Worm (Caenorhabditis elegans): ENCODE measurements around the gene crn-5.

The crn-5 gene

DNA sequence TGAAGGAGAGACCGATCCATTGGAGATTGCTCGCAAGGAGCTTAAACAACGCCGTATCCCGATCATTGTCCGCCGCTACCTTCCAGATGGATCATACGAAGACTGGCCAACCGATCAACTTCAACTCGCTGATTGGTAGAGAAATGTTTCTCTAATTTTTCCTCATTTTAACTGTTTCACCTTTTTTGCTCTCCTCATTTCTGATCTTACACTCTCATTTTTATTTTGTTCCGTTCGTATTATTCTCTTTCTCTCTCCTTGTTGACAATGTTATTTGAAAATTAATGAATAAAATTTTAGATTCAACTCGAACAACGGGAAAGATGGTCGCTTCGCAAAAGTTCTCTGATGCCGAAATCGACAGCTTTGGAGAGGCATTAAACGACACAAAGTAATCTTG lies 12.9 kb upstream of the crn-5 start, which contains the start of gene dohh-1:
TSS of gene dohh-1 (plus strand) at position 301 of the 400 bp plus-strand sequence.
- no peak for TF ChIP-seq unc-130 (tag; optimal IDR thresholded peaks at IDR 0.05)
- no peak for TF ChIP-seq efl-1 (optimal IDR thresholded peaks at IDR 0.05)
- TF ChIP-seq efl-1 (GFP tag; optimal IDR thresholded peaks at IDR 0.05 in 1 of 2), result peak in 1 of 2 experiments; percentile 14

DNA sequence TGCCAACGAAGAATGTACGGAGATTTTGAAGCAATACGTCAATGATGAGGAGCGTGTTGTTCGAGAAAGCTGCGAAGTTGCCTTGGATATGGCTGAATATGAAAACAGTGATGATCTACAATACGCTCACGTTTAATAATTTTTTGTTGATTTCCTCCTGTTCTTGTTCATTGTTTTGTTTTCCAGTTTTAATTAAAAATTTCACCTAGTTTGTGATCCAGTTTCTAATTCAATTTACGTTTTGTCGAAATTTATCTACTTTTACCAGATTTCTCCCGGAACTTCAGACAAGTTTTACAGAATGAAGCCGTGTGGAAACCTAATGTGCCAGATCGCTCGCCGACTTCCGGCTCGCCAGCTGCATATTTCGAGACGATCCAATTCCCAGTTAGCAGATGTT lies 11.7 kb upstream of the crn-5 start, which contains the start of gene dap-3:
TSS of gene dap-3 (plus strand) at position 301 of the 400 bp plus-strand sequence.
- no peak for TF ChIP-seq ceh-90 (tag; optimal IDR thresholded peaks at IDR 0.05)
- no peak for TF ChIP-seq ceh-88 (GFP tag; IDR thresholded peaks at IDR 0.05)
- no peak for TF ChIP-seq sup-37 (GFP tag; optimal IDR thresholded peaks at IDR 0.05)
- no peak for TF ChIP-seq fkh-4 (tag; optimal IDR thresholded peaks at IDR 0.05; ENCODE audit: borderline replicate concordance)
- no peak for TF ChIP-seq lin-15B (tag; optimal IDR thresholded peaks at IDR 0.05)
- no peak for TF ChIP-seq tlp-1 (tag; optimal IDR thresholded peaks at IDR 0.05)
- no peak for TF ChIP-seq tbx-2 (tag; optimal IDR thresholded peaks at IDR 0.05)
- TF ChIP-seq egl-27 (tag; optimal IDR thresholded peaks at IDR 0.05), result no peak
- TF ChIP-seq nhr-11 (tag; optimal IDR thresholded peaks at IDR 0.05), result no peak

DNA sequence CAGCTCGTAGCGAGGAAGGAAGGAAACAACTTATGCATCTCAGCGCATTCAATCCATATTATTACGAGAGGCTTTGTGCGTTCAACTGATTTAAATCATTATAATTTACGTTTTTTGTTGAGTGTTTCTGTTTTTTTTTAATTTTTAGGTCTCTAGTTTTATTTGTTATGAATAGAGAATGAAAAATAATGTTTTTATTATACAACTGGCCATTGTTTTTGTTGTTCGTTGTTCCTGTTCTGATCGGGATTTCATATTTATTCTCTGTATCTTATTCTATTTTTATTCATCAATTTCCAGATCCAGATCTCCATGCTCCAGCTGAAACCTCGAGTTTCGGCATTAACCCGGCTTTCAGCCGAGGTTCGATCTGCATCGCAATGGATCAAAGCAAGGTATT lies 10.2 kb upstream of the crn-5 start, which contains the start of gene mrps-22:
TSS of gene mrps-22 (plus strand) at position 301 of the 400 bp plus-strand sequence.
- TF ChIP-seq nhr-90 (tag; optimal IDR thresholded peaks at IDR 0.05; ENCODE audit: poor library complexity) (no peak), ceh-82 (tag; optimal IDR thresholded peaks at IDR 0.05) (no peak), F16B12.6 (tag; optimal IDR thresholded peaks at IDR 0.05) (no peak), ama-1 (optimal IDR thresholded peaks at IDR 0.05) (no peak), unc-62 (GFP tag; optimal IDR thresholded peaks at IDR 0.05) (no peak), snpc-4 (tag; optimal IDR thresholded peaks at IDR 0.05) (no peak), ceh-88 (GFP tag; IDR thresholded peaks at IDR 0.05) (no peak), unc-86 (tag; optimal IDR thresholded peaks at IDR 0.05) (no peak), elt-2 (tag; optimal IDR thresholded peaks at IDR 0.05) (no peak), C16A3.4 (tag; optimal IDR thresholded peaks at IDR 0.05) (no peak)

DNA sequence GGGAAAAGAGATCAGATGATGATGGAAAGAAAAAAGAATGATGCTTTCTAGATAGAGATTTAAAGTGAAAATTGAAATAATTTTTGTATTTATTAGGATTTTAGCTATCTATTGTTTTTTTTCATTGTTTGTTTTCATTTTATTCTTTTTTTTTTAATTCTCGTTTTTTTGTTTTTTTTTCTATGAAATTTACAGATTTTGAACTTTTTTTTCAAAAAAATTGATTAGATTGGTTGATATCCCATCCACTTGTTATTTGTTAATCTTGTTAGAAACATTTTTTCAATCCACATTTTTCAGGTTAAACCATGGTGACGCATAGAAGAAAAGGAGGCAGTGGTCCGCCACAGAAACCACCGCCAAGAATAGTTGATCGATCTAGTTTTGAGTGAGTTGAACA lies 8.5 kb upstream of the crn-5 start, which contains the start of gene algn-9:
TSS of gene algn-9 (plus strand) at position 301 of the 400 bp plus-strand sequence.
- TF ChIP-seq aha-1 (tag; optimal IDR thresholded peaks at IDR 0.05) (no peak), unc-86 (tag; optimal IDR thresholded peaks at IDR 0.05) (no peak), elt-3 (tag; optimal IDR thresholded peaks at IDR 0.05) (no peak), nhr-28 (tag; optimal IDR thresholded peaks at IDR 0.05) (no peak), efl-1 (optimal IDR thresholded peaks at IDR 0.05) (no peak), efl-1 (GFP tag; optimal IDR thresholded peaks at IDR 0.05 in 1 of 2) (no peak), irx-1 (tag; optimal IDR thresholded peaks at IDR 0.05) (no peak), mab-9 (GFP tag; IDR thresholded peaks at IDR 0.05) (no peak), sox-4 (tag; optimal IDR thresholded peaks at IDR 0.05) (no peak)

DNA sequence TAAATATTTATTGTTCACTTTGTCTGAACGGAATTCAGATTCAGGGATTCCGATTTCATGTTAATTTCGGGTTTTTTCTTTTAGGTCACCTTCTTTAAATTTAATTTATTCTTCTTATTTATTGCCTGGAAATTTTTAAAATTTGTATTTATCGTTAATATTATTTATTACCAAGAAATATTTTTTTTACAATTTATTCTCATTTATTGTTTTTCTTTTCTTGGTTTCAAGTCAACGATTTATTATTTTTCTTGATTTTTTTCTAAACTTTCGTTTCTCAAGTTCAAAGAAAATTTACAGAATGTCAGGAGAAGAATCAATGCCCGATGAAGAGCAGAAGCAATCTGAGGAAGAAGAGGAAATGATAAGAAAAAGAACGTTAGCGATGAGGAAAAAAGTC lies 4.8 kb upstream of the crn-5 start, which contains the start of gene crn-3:
TSS of gene crn-3 (plus strand) at position 301 of the 400 bp plus-strand sequence.
- no peak for TF ChIP-seq C16A3.4 (tag; optimal IDR thresholded peaks at IDR 0.05)
- no peak for TF ChIP-seq lin-13 (GFP tag; optimal IDR thresholded peaks at IDR 0.05)
- TF ChIP-seq aha-1 (tag; optimal IDR thresholded peaks at IDR 0.05), result no peak

DNA sequence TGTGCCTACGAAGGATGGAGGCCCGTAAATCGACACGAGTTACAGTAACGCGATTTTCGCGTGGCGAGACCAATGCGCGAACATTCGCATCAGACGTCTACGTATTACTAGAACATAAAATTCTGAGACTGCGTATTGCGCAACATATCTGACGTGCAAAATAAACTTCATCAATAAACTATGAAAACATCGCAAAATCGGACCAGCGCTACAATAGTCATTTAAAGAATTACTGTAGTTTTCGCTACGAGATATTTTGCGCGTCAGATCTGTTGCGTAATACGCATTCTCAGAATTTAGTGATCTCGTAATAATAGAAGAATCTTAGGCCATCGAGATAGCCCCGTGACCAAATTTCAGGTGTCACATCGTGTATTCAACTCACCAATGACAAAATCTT lies 1.8 kb downstream of the crn-5 start:
- TF ChIP-seq ztf-4 (tag; optimal IDR thresholded peaks at IDR 0.05) (no peak), ces-1 (GFP tag; optimal IDR thresholded peaks at IDR 0.05) (no peak), blmp-1 (tag; optimal IDR thresholded peaks at IDR 0.05) (no peak), fkh-8 (tag; optimal IDR thresholded peaks at IDR 0.05) (no peak), nhr-77 (tag; optimal IDR thresholded peaks at IDR 0.05) (no peak), nhr-47 (tag; optimal IDR thresholded peaks at IDR 0.05) (no peak), snu-23 (GFP tag; optimal IDR thresholded peaks at IDR 0.05) (no peak), nhr-28 (tag; optimal IDR thresholded peaks at IDR 0.05) (no peak), irx-1 (tag; optimal IDR thresholded peaks at IDR 0.05) (no peak), ceh-63 (GFP tag; optimal IDR thresholded peaks at IDR 0.05) (no peak), aha-1 (tag; optimal IDR thresholded peaks at IDR 0.05) (no peak), nhr-84 (tag; optimal IDR thresholded peaks at IDR 0.05) (no peak), efl-1 (optimal IDR thresholded peaks at IDR 0.05) (no peak), efl-1 (GFP tag; optimal IDR thresholded peaks at IDR 0.05 in 1 of 2) (no peak), ztf-11 (tag; optimal IDR thresholded peaks at IDR 0.05) (no peak), fkh-10 (GFP tag; optimal IDR thresholded peaks at IDR 0.05) (no peak)

All from whole organism, L1 larva.